Worm (Caenorhabditis elegans) whole organism, young adult: ENCODE data around the gene F35H8.12.

Experiments
- F39B2.1 ChIP-seq: fragments of 200-800 bp; sonication (Bioruptor generic); IDR thresholded peaks from 2 replicates; pipeline ENCODE4 v1.3.6; 2022; ENCODE audit warnings: missing genetic modification reagents, missing genetic modification characterization, missing compliant biosample characterization
- Y67H2A.10 ChIP-seq: fragments of 200-800 bp; sonication (Bioruptor generic); conservative IDR thresholded peaks from 2 replicates; pipeline ENCODE4 v1.3.6; 2022; ENCODE audit warnings: missing genetic modification reagents, missing genetic modification characterization, missing compliant biosample characterization
- ama-1 ChIP-seq, 3 experiments: fragments of 150-350 bp in 1 of 3; sonication (generic microtip) in 2 of 3; optimal IDR thresholded peaks; 2 replicates each; lab custom pipeline; 2014 to 2018; ENCODE audit warnings: missing biosample characterization in 2 of 3, missing genetic modification characterization in 2 of 3, missing genetic modification reagents in 2 of 3
- atf-7 ChIP-seq: sonication (generic microtip); optimal IDR thresholded peaks from 2 replicates; lab custom pipeline; 2017; ENCODE audit warnings: mild to moderate bottlenecking, missing genetic modification characterization, missing compliant biosample characterization
- bed-2 ChIP-seq: fragments of 200-800 bp; sonication (Bioruptor generic); IDR thresholded peaks from 2 replicates; pipeline ENCODE4 v1.3.6; 2022; ENCODE audit warnings: missing genetic modification reagents, missing genetic modification characterization, missing compliant biosample characterization
- hsf-1 ChIP-seq: fragments of 200-800 bp; sonication (Bioruptor generic); IDR thresholded peaks from 2 replicates; pipeline ENCODE4 v1.3.6; 2022; ENCODE audit warnings: missing genetic modification reagents, missing genetic modification characterization, missing compliant biosample characterization
- let-526 ChIP-seq: fragments of 200-800 bp; sonication (Bioruptor generic); IDR thresholded peaks from 2 replicates; pipeline ENCODE4 v1.3.6; 2022; ENCODE audit warnings: missing genetic modification reagents, missing genetic modification characterization, missing compliant biosample characterization
- lin-35 ChIP-seq, 3 experiments: fragments of 150-350 bp in 2 of 3; sonication (generic microtip) in 1 of 3; optimal IDR thresholded peaks; 2 replicates each; lab custom pipeline; 2014 to 2018; ENCODE audit warnings: missing biosample characterization in 3 of 3, missing genetic modification characterization in 3 of 3, missing genetic modification reagents in 3 of 3
- mcd-1 ChIP-seq: fragments of 200-800 bp; sonication (Bioruptor generic); IDR thresholded peaks from 2 replicates; pipeline ENCODE4 v1.3.6; 2022; ENCODE audit warnings: missing genetic modification reagents, missing genetic modification characterization, missing compliant biosample characterization
- rec-8 ChIP-seq, 2 experiments: sonication (generic microtip); optimal IDR thresholded peaks; 2 replicates each; lab custom pipeline; 2016; ENCODE audit warnings: mild to moderate bottlenecking in 2 of 2, missing genetic modification characterization in 2 of 2, missing genetic modification reagents in 2 of 2, missing genotype in 2 of 2, missing biosample characterization in 1 of 2, missing compliant biosample characterization in 1 of 2, moderate library complexity in 1 of 2
- snpc-4 ChIP-seq, 5 experiments: fragments of 150-350 bp in 1 of 5; sonication (generic microtip) in 4 of 5; optimal IDR thresholded peaks; 2 replicates each; lab custom pipeline; 2014 to 2018; ENCODE audit warnings: missing genetic modification characterization in 5 of 5, missing biosample characterization in 3 of 5, antibody characterized with exemption in 2 of 5, mild to moderate bottlenecking in 2 of 5, missing compliant biosample characterization in 2 of 5, missing genotype in 2 of 5, moderate library complexity in 2 of 5, missing genetic modification reagents in 1 of 5

- no peak for TF ChIP-seq atf-7 (tag; lab: Kevin White, UChicago)
- no peak for TF ChIP-seq let-526 (GFP tag; lab: Robert Waterston, UW)
- TF ChIP-seq rec-8 (tag; optimal IDR thresholded peaks at IDR 0.05; lab: Kevin White, UChicago): no peak
- no peak for TF ChIP-seq bed-2 (GFP tag; lab: Robert Waterston, UW)
- TF ChIP-seq Y67H2A.10 (GFP tag; lab: Robert Waterston, UW): no peak
- no peak for TF ChIP-seq snpc-4 (GFP tag; optimal IDR thresholded peaks at IDR 0.05; lab: Kevin White, UChicago)
- no peak for TF ChIP-seq snpc-4 (tag; optimal IDR thresholded peaks at IDR 0.05; lab: Kevin White, UChicago)
- TF ChIP-seq hsf-1: no peak
- no peak for TF ChIP-seq ama-1 (optimal IDR thresholded peaks at IDR 0.05; lab: Kevin White, UChicago)
- no peak for TF ChIP-seq ama-1 (GFP tag; optimal IDR thresholded peaks at IDR 0.05; lab: Kevin White, UChicago)
- TF ChIP-seq F39B2.1 (GFP tag; lab: Robert Waterston, UW): no peak
- no peak for TF ChIP-seq lin-35 (GFP tag; optimal IDR thresholded peaks at IDR 0.05; lab: Kevin White, UChicago)
- TF ChIP-seq mcd-1 (GFP tag; lab: Robert Waterston, UW): no peak
Measured at ce11 chrII:9551536-9551935, at the start of gene F35H8.12.
